Fruit fly (Drosophila melanogaster) Kc167 (cell line): ENCODE data around the gene Nckx30C.

Experiments used
- Myc ChIP-seq: fragments of >200 bp; optimal IDR thresholded peaks from 2 replicates; lab custom pipeline; 2017; ENCODE audit warnings: missing external identifiers
- h ChIP-seq: fragments of >200 bp; optimal IDR thresholded peaks from 3 replicates; lab custom pipeline; 2018; ENCODE audit warnings: missing external identifiers
- psq ChIP-seq: fragments of >200 bp; optimal IDR thresholded peaks from 2 replicates; lab custom pipeline; 2017; ENCODE audit warnings: missing external identifiers
- ttk ChIP-seq: sonication (Bioruptor generic); optimal IDR thresholded peaks from 2 replicates; lab custom pipeline; 2017; ENCODE audit warnings: missing external identifiers

DNA sequence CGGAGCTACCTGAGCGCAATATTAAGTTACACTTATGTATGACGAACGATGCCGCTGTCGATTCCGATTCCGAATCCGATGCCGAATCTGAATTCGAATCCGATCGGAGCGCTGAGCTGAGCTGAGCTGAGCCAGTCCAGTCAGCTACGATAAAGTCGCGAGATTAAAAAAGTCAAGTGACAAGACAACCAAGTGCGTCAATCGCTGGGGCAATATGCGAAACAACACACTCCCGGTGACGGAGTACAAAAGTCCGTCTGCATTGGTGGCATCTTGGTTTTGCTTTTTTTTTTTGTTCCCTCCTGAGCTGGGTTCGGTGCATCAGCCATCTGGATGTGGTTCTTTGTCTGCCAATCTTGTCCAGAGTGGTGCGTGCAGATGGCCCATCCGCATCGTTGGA is 33.5 kb upstream of the Nckx30C start:
- TF ChIP-seq ttk (lab: Kevin White, UChicago) = no peak
- TF ChIP-seq h (lab: Kevin White, UChicago) = no peak
- no peak for TF ChIP-seq Myc (lab: Kevin White, UChicago)
- no peak for TF ChIP-seq psq
